Worm (Caenorhabditis elegans) whole organism, midembryonic: ENCODE measurements around the gene flp-10.

Source experiments
- T22C8.4 ChIP-seq: fragments of 200-800 bp; sonication (Bioruptor generic); IDR thresholded peaks from 2 replicates; pipeline ENCODE4 v1.3.6; 2022; ENCODE audit warnings: missing genetic modification characterization, missing compliant biosample characterization
- cog-1 ChIP-seq: sonication (generic microtip); optimal IDR thresholded peaks from 2 replicates; lab custom pipeline; 2016; ENCODE audit warnings: missing genetic modification characterization, missing compliant biosample characterization
- flt-1 ChIP-seq: fragments of 200-800 bp; sonication (Bioruptor generic); IDR thresholded peaks from 2 replicates; pipeline ENCODE4 v1.3.6; 2022; ENCODE audit warnings: missing genetic modification characterization, missing compliant biosample characterization
- klf-2 ChIP-seq: fragments of 200-800 bp; sonication (Bioruptor generic); conservative IDR thresholded peaks from 2 replicates; pipeline ENCODE4 v1.3.6; 2022; ENCODE audit warnings: missing genetic modification reagents, missing genetic modification characterization, missing compliant biosample characterization
- med-1 ChIP-seq: sonication (generic microtip); optimal IDR thresholded peaks from 2 replicates; lab custom pipeline; 2017; ENCODE audit warnings: missing genetic modification characterization, mild to moderate bottlenecking, missing compliant biosample characterization, antibody characterized with exemption, missing genetic modification reagents; ENCODE audit not compliant: insufficient read depth
- ref-1 ChIP-seq: fragments of 200-800 bp; sonication (Bioruptor generic); conservative IDR thresholded peaks from 2 replicates; pipeline ENCODE4 v1.3.6; 2022; ENCODE audit warnings: missing genetic modification reagents, missing genetic modification characterization, missing compliant biosample characterization
- tab-1 ChIP-seq: fragments of 200-800 bp; sonication (Bioruptor generic); IDR thresholded peaks from 2 replicates; pipeline ENCODE4 v1.3.6; 2022; ENCODE audit warnings: missing genetic modification characterization, missing compliant biosample characterization
- ztf-23 ChIP-seq: fragments of 200-800 bp; sonication (Bioruptor generic); IDR thresholded peaks from 2 replicates; pipeline ENCODE4 v1.3.6; 2022; ENCODE audit warnings: missing genetic modification reagents, missing genetic modification characterization, missing compliant biosample characterization
- ztf-29 ChIP-seq: fragments of 200-800 bp; sonication (Bioruptor generic); IDR thresholded peaks from 2 replicates; pipeline ENCODE4 v1.3.6; 2022; ENCODE audit warnings: missing genetic modification reagents, missing genetic modification characterization, missing compliant biosample characterization

The flp-10 gene

DNA sequence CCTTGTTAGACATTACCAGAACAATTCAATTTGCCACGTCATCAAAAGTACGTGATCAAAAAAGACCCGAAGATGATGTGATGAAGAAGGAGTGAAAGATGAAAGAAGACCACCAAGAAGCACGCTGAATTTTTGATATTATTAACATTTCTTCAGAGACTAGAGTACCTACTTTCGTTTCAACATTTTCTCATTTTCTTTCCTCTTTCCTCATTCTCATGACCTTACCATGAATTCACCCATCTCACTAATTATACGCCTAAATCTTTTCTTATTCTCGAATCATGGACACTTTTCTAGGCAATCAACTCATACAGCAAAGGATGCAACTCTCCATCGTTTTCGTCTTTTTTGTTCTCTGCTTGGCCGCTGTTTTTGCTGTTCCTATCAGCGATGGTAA, at the start of gene flp-10:
TSS of gene flp-10 (plus strand) at position 301 of the 400 bp plus-strand sequence.
- no peak for TF ChIP-seq flt-1
- TF ChIP-seq cog-1, result no peak
- no peak for TF ChIP-seq ref-1

DNA sequence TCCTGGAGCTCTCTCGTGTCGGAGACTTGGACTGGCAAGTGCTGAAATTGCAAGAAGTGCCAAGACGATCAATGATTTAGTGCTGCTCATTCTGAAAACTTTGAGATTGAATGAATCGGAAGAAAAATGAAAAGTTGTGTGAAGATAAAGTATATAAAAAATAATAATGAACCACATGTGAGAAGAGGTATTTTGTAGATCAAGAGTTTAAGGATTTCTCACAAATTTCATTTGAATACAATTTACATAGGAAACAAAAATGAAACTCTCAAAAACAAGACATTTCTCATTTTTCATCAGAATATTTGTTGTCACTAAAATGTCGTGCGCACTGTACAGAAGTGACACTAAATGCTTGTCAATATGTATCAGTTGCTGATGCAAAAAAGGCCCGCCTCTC, 46.2 kb upstream of the flp-10 start, which contains the start of gene T14A8.2:
TSS of gene T14A8.2 (minus strand) at position 101 of the 400 bp plus-strand sequence.
- TF ChIP-seq tab-1 (GFP tag; lab: Robert Waterston, UW), result no peak
- TF ChIP-seq ztf-23, result no peak
- TF ChIP-seq ref-1, result no peak
- no peak for TF ChIP-seq cog-1

- no peak for TF ChIP-seq T22C8.4 (GFP tag; lab: Robert Waterston, UW)
- TF ChIP-seq tab-1 (GFP tag; lab: Robert Waterston, UW), result no peak
- no peak for TF ChIP-seq ref-1
- TF ChIP-seq flt-1, result no peak
These were observed 44.1 kb upstream of the flp-10 start for ce11 chrIV:7824649-7825048.

ce11 chrIV:7829275-7829938, 39.3 kb upstream of the flp-10 start, which contains the start of gene C06A6.4:
Gene C06A6.4, minus strand, starts transcription at chrIV:7829298.
- no peak for TF ChIP-seq ztf-29 (GFP tag; lab: Robert Waterston, UW)
- no peak for TF ChIP-seq tab-1 (GFP tag; lab: Robert Waterston, UW)
- no peak for TF ChIP-seq cog-1
- no peak for TF ChIP-seq med-1

DNA sequence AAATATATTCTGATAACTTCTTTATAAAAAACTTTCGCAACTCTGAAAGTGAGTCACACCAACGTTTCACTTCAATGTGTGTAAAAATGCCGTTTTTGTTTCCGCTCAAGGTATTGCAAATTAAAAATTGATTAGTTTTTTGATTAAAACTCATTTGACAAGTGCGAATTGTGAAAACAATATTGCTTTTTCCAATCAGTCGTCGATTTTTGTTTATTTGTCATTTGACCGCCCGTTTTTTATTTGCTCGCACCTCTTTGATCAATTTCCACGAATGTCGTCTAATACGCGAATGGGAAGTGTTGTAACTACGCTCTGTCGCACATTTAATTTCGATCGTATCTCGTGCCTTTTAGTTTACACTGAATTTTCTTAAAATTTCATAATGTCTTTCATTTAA, 38.6 kb upstream of the flp-10 start, which contains the start of gene mvb-12:
TSS of gene mvb-12 (plus strand) at position 375 of the 400 bp plus-strand sequence.
- TF ChIP-seq ref-1 (no peak), tab-1 (GFP tag; lab: Robert Waterston, UW) (no peak), ztf-23 (no peak)

- TF ChIP-seq tab-1 (GFP tag; lab: Robert Waterston, UW) (no peak), ref-1 (no peak), med-1 (no peak), ztf-29 (GFP tag; lab: Robert Waterston, UW) (no peak), T22C8.4 (GFP tag; lab: Robert Waterston, UW) (no peak), flt-1 (no peak), ztf-23 (no peak), cog-1 (no peak), klf-2 (GFP tag; lab: Robert Waterston, UW) (no peak)
These were observed 34.0 kb upstream of the flp-10 start, which contains the start of gene erp-44.2 for ce11 chrIV:7834625-7835228. Gene erp-44.2, minus strand, starts transcription at chrIV:7834675.

- TF ChIP-seq klf-2 (GFP tag; lab: Robert Waterston, UW), result no peak
- no peak for TF ChIP-seq cog-1
- no peak for TF ChIP-seq flt-1
- TF ChIP-seq tab-1 (GFP tag; lab: Robert Waterston, UW), result no peak
- no peak for TF ChIP-seq ztf-23
- no peak for TF ChIP-seq T22C8.4 (GFP tag; lab: Robert Waterston, UW)
These were observed 32.7 kb upstream of the flp-10 start for ce11 chrIV:7836030-7836429.

DNA sequence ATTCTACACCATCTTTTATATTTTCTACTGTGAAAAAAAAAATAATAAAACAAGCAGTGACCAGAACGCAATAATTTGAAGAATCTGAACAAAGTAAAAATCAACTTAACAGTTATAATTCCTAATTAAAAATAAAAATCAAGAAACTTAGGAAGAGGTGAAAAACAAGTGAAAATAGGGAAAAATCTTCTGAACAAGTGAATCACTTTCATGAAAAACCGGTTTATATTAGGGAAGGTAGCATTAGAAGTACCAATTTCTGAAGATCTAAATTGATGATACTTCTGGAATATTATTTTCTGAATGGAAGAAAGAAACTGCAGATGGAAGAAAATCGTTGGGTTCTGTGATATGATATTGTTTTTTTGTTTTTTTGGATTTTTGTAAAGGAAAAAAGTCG, 32.2 kb upstream of the flp-10 start:
- no peak for TF ChIP-seq med-1
- TF ChIP-seq ref-1, result no peak
- TF ChIP-seq klf-2 (GFP tag; lab: Robert Waterston, UW), result no peak
- TF ChIP-seq tab-1 (GFP tag; lab: Robert Waterston, UW), result no peak
- TF ChIP-seq flt-1, result no peak
- no peak for TF ChIP-seq cog-1
- TF ChIP-seq ztf-23, result no peak
- TF ChIP-seq T22C8.4 (GFP tag; lab: Robert Waterston, UW), result no peak
- no peak for TF ChIP-seq ztf-29 (GFP tag; lab: Robert Waterston, UW)

- TF ChIP-seq ztf-23 (no peak), klf-2 (GFP tag; lab: Robert Waterston, UW) (no peak), med-1 (no peak), tab-1 (GFP tag; lab: Robert Waterston, UW) (no peak), cog-1 (no peak), flt-1 (no peak), T22C8.4 (GFP tag; lab: Robert Waterston, UW) (no peak), ztf-29 (GFP tag; lab: Robert Waterston, UW) (no peak), ref-1 (no peak)
These were observed 30.3 kb upstream of the flp-10 start, which contains the start of gene C06A6.7 for ce11 chrIV:7838426-7838825. Gene C06A6.7, minus strand, starts transcription at chrIV:7838526.

- no peak for TF ChIP-seq flt-1
- TF ChIP-seq med-1, result no peak
- no peak for TF ChIP-seq T22C8.4 (GFP tag; lab: Robert Waterston, UW)
- no peak for TF ChIP-seq ztf-29 (GFP tag; lab: Robert Waterston, UW)
- no peak for TF ChIP-seq ztf-23
- no peak for TF ChIP-seq tab-1 (GFP tag; lab: Robert Waterston, UW)
These were observed 28.8 kb upstream of the flp-10 start for ce11 chrIV:7839923-7840322.

ce11 chrIV:7841218-7841617, 27.5 kb upstream of the flp-10 start:
- TF ChIP-seq ztf-29 (GFP tag; lab: Robert Waterston, UW), result no peak
- TF ChIP-seq ref-1, result no peak
- no peak for TF ChIP-seq klf-2 (GFP tag; lab: Robert Waterston, UW)
- TF ChIP-seq flt-1, result no peak
- no peak for TF ChIP-seq ztf-23
- TF ChIP-seq T22C8.4 (GFP tag; lab: Robert Waterston, UW), result no peak
- no peak for TF ChIP-seq tab-1 (GFP tag; lab: Robert Waterston, UW)
- TF ChIP-seq cog-1, result no peak
- TF ChIP-seq med-1, result no peak
